Worm (Caenorhabditis elegans): Measurements from ENCODE around the gene C02B4.3.

- TF ChIP-seq tbx-7 (tag; optimal IDR thresholded peaks at IDR 0.05) (no peak), ama-1 (optimal IDR thresholded peaks at IDR 0.05) (no peak), hlh-30 (tag; optimal IDR thresholded peaks at IDR 0.05; ENCODE audit: insufficient read depth) (no peak), fax-1 (tag; optimal IDR thresholded peaks at IDR 0.05) (no peak), ceh-2 (tag; optimal IDR thresholded peaks at IDR 0.05) (no peak), ceh-24 (tag; optimal IDR thresholded peaks at IDR 0.05) (no peak), pax-1 (tag; optimal IDR thresholded peaks at IDR 0.05) (no peak), K09A11.1 (tag; optimal IDR thresholded peaks at IDR 0.05; ENCODE audit: insufficient read depth) (no peak), rnt-1 (tag; optimal IDR thresholded peaks at IDR 0.05) (no peak), pqm-1 (tag; optimal IDR thresholded peaks at IDR 0.05) (no peak), K02D7.2 (tag; optimal IDR thresholded peaks at IDR 0.05) (no peak), zip-5 (tag; optimal IDR thresholded peaks at IDR 0.05) (no peak), nfya-1 (tag; optimal IDR thresholded peaks at IDR 0.05) (no peak)
These were observed 9.4 kb upstream of the C02B4.3 start for ce11 chrX:12668941-12669501.

Measured in whole organism, late embryonic.